Worm (Caenorhabditis elegans): ENCODE results near the gene ugt-64.

ugt-64 gene

DNA sequence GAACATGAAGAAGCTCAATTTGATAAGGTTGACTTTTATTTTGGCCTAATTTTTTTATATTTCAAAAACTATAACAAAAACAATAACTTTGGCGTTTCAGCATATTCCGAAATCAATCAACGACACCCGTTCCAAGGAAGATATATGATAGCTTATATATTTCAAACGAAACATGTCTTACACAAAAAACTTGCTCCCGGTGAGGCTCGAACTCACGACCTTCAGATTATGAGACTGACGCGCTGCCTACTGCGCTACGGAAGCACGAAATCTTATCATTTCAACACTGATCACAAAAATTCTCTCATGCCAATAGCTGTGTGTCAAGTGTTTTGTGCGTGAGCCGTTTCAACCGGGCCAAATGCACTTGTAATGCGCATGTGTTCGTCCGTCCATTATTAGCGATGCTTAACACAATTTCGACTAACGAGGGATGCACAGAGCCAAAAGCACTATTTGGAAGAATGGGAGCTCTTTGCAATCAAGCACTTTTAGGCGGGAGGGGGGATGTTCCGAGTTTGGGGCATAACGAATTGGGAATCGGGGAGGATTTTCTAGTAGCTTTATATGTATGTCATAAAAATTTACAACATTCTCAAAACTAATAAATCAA, 50.9 kb downstream of the ugt-64 start (continued):
- TF ChIP-seq nfya-1 (tag; optimal IDR thresholded peaks at IDR 0.05; ENCODE audit: borderline replicate concordance, insufficient read depth): no peak
- TF ChIP-seq ztf-3 (GFP tag; optimal IDR thresholded peaks at IDR 0.05): no peak
- no peak for TF ChIP-seq ceh-27 (GFP tag; optimal IDR thresholded peaks at IDR 0.05)
- no peak for TF ChIP-seq mel-28 (tag; optimal IDR thresholded peaks at IDR 0.05; ENCODE audit: borderline replicate concordance)
- TF ChIP-seq unc-130 (GFP tag; optimal IDR thresholded peaks at IDR 0.05): no peak
- TF ChIP-seq madf-6 (GFP tag; IDR thresholded peaks at IDR 0.05): no peak
- no peak for TF ChIP-seq dpl-1 (GFP tag; optimal IDR thresholded peaks at IDR 0.05)
- TF ChIP-seq B0336.3 (GFP tag; IDR thresholded peaks at IDR 0.05): no peak

DNA sequence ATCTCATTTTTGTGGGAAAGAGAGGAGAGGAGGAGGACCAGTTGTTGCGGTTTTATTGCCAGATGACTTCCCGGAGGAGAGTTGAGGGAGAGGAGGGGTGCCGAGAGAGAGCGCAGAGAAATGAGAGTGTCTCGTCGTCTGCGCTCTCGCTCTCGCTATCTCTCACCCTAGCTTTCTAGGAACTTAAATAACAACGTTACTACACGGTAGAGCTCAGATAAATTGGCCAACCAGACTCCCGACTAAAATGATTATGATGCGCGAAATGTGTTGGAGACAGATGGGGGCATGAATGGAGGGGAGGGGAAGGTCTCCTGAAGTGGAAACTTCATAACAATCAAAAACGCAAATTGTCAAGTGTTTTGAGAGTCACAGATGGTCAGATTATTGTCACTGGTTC, 51.5 kb downstream of the ugt-64 start:
- TF ChIP-seq mel-28 (tag; optimal IDR thresholded peaks at IDR 0.05; ENCODE audit: borderline replicate concordance) (no peak), efl-1 (GFP tag; optimal IDR thresholded peaks at IDR 0.05) (no peak), cebp-1 (GFP tag; IDR thresholded peaks at IDR 0.05) (no peak), cebp-1 (tag; optimal IDR thresholded peaks at IDR 0.05) (no peak), F10E7.11 (tag; optimal IDR thresholded peaks at IDR 0.05) (no peak), tlf-1 (GFP tag; optimal IDR thresholded peaks at IDR 0.05) (no peak), tbp1 (GFP tag; optimal IDR thresholded peaks at IDR 0.05) (no peak), bed-2 (GFP tag; IDR thresholded peaks at IDR 0.05) (no peak), F52B5.7 (tag; optimal IDR thresholded peaks at IDR 0.05) (no peak), egrh-3 (GFP tag; IDR thresholded peaks at IDR 0.05) (no peak), egl-44 (GFP tag; IDR thresholded peaks at IDR 0.05) (no peak), ceh-79 (tag; optimal IDR thresholded peaks at IDR 0.05) (no peak), nhr-80 (tag; optimal IDR thresholded peaks at IDR 0.05) (no peak), sptf-2 (GFP tag; optimal IDR thresholded peaks at IDR 0.05) (no peak)
